Worm (Caenorhabditis elegans): ENCODE measurements around the gene Y43F8B.22.

The Y43F8B.22 gene

ce11 chrV:19522551-19523137 lies 40.0 kb downstream of the Y43F8B.22 start (continued):
- peak; percentile 94 for TF ChIP-seq nfyb-1 (GFP tag; IDR thresholded peaks at IDR 0.05)
- no peak for TF ChIP-seq F57C9.4 (tag; optimal IDR thresholded peaks at IDR 0.05)
- no peak for TF ChIP-seq Y67H2A.10 (GFP tag; conservative IDR thresholded peaks at IDR 0.05)
- TF ChIP-seq ceh-40 (GFP tag; IDR thresholded peaks at IDR 0.05), result no peak
- no peak for TF ChIP-seq bed-2 (GFP tag; IDR thresholded peaks at IDR 0.05)
- TF ChIP-seq lin-35 (GFP tag; optimal IDR thresholded peaks at IDR 0.05), result peak in 1 of 3 experiments; percentile 39
- peak; percentile 78; the same call in 1 of the 2 replicates for TF ChIP-seq B0336.3 (GFP tag; IDR thresholded peaks at IDR 0.05)
- peak; percentile 45 for TF ChIP-seq tlf-1 (GFP tag; optimal IDR thresholded peaks at IDR 0.05)
- TF ChIP-seq C17E4.6 (GFP tag; IDR thresholded peaks at IDR 0.05), result no peak
- TF ChIP-seq F39B2.1 (GFP tag; IDR thresholded peaks at IDR 0.05), result no peak
- TF ChIP-seq nhr-90 (tag; optimal IDR thresholded peaks at IDR 0.05), result peak; percentile 25
- TF ChIP-seq aptf-3 (GFP tag; IDR thresholded peaks at IDR 0.05), result no peak
- TF ChIP-seq dpff-1 (tag; optimal IDR thresholded peaks at IDR 0.05), result no peak
- TF ChIP-seq hmg-20 (GFP tag; IDR thresholded peaks at IDR 0.05), result no peak
- peak; percentile 63 for TF ChIP-seq attf-5 (GFP tag; optimal IDR thresholded peaks at IDR 0.05)
- TF ChIP-seq lag-1 (GFP tag; IDR thresholded peaks at IDR 0.05), result no peak
- TF ChIP-seq nhr-120 (GFP tag; IDR thresholded peaks at IDR 0.05), result no peak
- no peak for TF ChIP-seq ceh-79 (tag; optimal IDR thresholded peaks at IDR 0.05)
- TF ChIP-seq hmg-1.2 (GFP tag; IDR thresholded peaks at IDR 0.05), result peak; percentile 98
- TF ChIP-seq C06A6.2 (GFP tag; conservative IDR thresholded peaks at IDR 0.05), result peak; percentile 90
- no peak for TF ChIP-seq B0019.2 (GFP tag; conservative IDR thresholded peaks at IDR 0.05)
- TF ChIP-seq him-1 (tag; optimal IDR thresholded peaks at IDR 0.05), result no peak
- TF ChIP-seq madf-10 (tag; optimal IDR thresholded peaks at IDR 0.05), result peak; percentile 56
- no peak for TF ChIP-seq aptf-2 (GFP tag; conservative IDR thresholded peaks at IDR 0.05)
- no peak for TF ChIP-seq T26A5.8 (tag; optimal IDR thresholded peaks at IDR 0.05)
- TF ChIP-seq dox-1 (GFP tag; IDR thresholded peaks at IDR 0.05), result peak; percentile 83
- no peak for TF ChIP-seq Y53F4B.3 (GFP tag; IDR thresholded peaks at IDR 0.05)
- TF ChIP-seq sea-2 (GFP tag; IDR thresholded peaks at IDR 0.05), result 0 out of 2 replicates have a peak, but pooled peaks have one; percentile 42
- TF ChIP-seq hrde-1 (tag; optimal IDR thresholded peaks at IDR 0.05; ENCODE audit: borderline replicate concordance), result no peak
- TF ChIP-seq ets-4 (GFP tag; optimal IDR thresholded peaks at IDR 0.05), result peak; percentile 45
- TF ChIP-seq egl-18 (GFP tag; IDR thresholded peaks at IDR 0.05), result 0 out of 2 replicates have a peak, but pooled peaks have one; percentile 18
- peak; percentile 66 for TF ChIP-seq repo-1 (tag; optimal IDR thresholded peaks at IDR 0.05)
- no peak for TF ChIP-seq F33H1.4 (GFP tag; IDR thresholded peaks at IDR 0.05)
- no peak for TF ChIP-seq D2030.7 (GFP tag; IDR thresholded peaks at IDR 0.05)
- TF ChIP-seq Y56A3A.18 (GFP tag; IDR thresholded peaks at IDR 0.05), result 0 out of 2 replicates have a peak, but pooled peaks have one; percentile 72
- TF ChIP-seq snpc-1.3 (tag; optimal IDR thresholded peaks at IDR 0.05; ENCODE audit: insufficient read depth), result no peak
- no peak for TF ChIP-seq tbx-9 (tag; optimal IDR thresholded peaks at IDR 0.05; ENCODE audit: borderline replicate concordance)
- TF ChIP-seq ceh-91 (GFP tag; IDR thresholded peaks at IDR 0.05), result no peak
- peak; percentile 33; the same call in 1 of the 2 replicates for TF ChIP-seq egrh-3 (GFP tag; IDR thresholded peaks at IDR 0.05)
- peak; percentile 82 for TF ChIP-seq gei-17 (GFP tag; optimal IDR thresholded peaks at IDR 0.05)
- peak; percentile 48; the same call in 1 of the 2 replicates for TF ChIP-seq lin-26 (GFP tag; IDR thresholded peaks at IDR 0.05)
- no peak for TF ChIP-seq F49E8.2 (tag; optimal IDR thresholded peaks at IDR 0.05; ENCODE audit: insufficient read depth)
- 0 out of 2 replicates have a peak, but pooled peaks have one; percentile 66 for TF ChIP-seq hlh-26 (GFP tag; conservative IDR thresholded peaks at IDR 0.05)
- TF ChIP-seq nfya-1 (tag; optimal IDR thresholded peaks at IDR 0.05; ENCODE audit: borderline replicate concordance, insufficient read depth), result no peak
- peak; percentile 96 for TF ChIP-seq hsf-1 (GFP tag; IDR thresholded peaks at IDR 0.05)
- peak; percentile 93 for TF ChIP-seq somi-1 (GFP tag; optimal IDR thresholded peaks at IDR 0.05)
- TF ChIP-seq pbrm-1 (GFP tag; IDR thresholded peaks at IDR 0.05), result peak; percentile 87; the same call in 1 of the 2 replicates

Data from whole organism, young adult.